Fruit fly (Drosophila melanogaster) ovary, adult (tissue): ENCODE results near the gene HDAC11.
A peak's percentile ranks its signal among the peaks of the same experiment; 100 is the strongest.

Experiments
- CG17801 ChIP-seq: fragments of 200-800 bp; optimal IDR thresholded peaks from 2 replicates; lab custom pipeline; 2019; ENCODE audit warnings: missing biosample characterization, mild to moderate bottlenecking, missing genetic modification characterization, moderate library complexity; ENCODE audit not compliant: partially characterized antibody

The HDAC11 gene

dm6 chr3R:24829887-24830351 is 26.1 kb downstream of the HDAC11 start, which contains the start of the genes Kaz and CG43273:
Gene Kaz (minus strand): TSS chr3R:24829959.
Gene CG43273 (plus strand): TSS chr3R:24830301.
- TF ChIP-seq CG17801 (GFP tag; lab: Kevin White, UChicago): peak; percentile 60

- TF ChIP-seq CG17801 (GFP tag; lab: Kevin White, UChicago): no peak
These were observed 27.8 kb downstream of the HDAC11 start, which contains the start of gene RabX4 for dm6 chr3R:24828234-24828633. Gene RabX4 (minus strand): TSS chr3R:24828409.

DNA sequence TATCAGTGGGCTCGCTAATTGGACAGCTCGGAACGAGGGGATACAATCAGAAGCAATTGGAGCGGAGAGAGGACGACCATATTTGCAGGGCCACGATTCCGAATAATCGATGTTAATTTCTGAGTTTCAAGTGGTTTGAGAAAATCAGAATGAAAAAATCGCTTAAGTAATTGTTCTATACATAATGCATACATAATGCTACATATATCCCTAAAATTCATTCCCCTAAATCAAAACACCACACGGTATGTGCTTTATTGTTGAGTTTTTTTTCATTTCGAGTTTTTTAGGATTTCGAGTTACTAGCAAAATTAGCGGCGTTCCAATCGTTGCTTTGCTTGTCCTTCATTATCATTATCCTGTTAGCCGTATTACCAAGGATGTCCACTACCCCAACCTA is 30.5 kb downstream of the HDAC11 start, which contains the start of gene niki:
TSS of gene niki (minus strand) at position 101 of the 400 bp plus-strand sequence.
- TF ChIP-seq CG17801 (GFP tag; lab: Kevin White, UChicago): no peak

- TF ChIP-seq CG17801 (GFP tag; lab: Kevin White, UChicago): no peak
These were observed 33.0 kb downstream of the HDAC11 start for dm6 chr3R:24823061-24823460.

DNA sequence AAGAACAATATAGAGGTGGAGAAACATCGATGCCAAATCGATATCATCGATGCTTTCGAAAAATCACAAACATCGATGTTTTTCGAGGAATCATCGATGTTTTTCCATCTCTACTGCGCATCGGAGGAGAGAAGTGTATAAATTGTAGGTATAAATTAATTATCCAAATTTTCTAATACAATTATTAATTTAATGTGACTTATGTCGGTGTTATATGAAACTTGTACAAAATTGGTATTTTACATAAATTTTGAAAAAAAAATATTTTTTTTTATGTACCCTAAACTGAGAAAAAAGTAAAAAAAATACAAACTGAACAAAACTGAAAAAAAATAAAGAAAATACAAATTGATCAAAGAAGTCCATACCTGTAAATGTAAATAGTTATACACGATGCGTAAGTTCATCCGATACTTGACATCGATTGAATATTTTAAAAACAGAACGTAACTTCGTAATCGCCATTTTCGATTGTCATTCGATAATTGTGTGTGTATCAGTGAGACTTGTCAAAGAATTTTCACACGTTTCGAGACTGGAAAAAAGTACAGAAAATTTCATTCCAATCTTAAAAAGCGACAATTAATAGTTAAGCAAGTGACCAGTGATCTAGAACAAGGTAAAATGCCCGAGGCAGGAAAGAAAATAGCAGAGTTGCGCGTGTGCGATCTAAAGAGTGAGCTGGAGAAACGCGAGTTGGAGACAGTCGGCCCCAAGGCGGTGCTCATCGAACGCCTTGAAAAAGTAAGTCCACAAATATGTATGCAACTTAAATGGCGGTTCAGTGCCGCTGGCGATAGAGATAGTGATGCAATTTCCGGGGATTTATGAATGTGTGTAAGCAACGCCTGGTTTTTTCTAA is 38.8 kb downstream of the HDAC11 start, which contains the start of the genes CG5808 and Saf-B:
TSS of gene CG5808 (minus strand) at position 15 of the 862 bp plus-strand sequence.
TSS of gene Saf-B (plus strand) at position 472 of the 862 bp plus-strand sequence.
- no peak for TF ChIP-seq CG17801 (GFP tag; lab: Kevin White, UChicago)

DNA sequence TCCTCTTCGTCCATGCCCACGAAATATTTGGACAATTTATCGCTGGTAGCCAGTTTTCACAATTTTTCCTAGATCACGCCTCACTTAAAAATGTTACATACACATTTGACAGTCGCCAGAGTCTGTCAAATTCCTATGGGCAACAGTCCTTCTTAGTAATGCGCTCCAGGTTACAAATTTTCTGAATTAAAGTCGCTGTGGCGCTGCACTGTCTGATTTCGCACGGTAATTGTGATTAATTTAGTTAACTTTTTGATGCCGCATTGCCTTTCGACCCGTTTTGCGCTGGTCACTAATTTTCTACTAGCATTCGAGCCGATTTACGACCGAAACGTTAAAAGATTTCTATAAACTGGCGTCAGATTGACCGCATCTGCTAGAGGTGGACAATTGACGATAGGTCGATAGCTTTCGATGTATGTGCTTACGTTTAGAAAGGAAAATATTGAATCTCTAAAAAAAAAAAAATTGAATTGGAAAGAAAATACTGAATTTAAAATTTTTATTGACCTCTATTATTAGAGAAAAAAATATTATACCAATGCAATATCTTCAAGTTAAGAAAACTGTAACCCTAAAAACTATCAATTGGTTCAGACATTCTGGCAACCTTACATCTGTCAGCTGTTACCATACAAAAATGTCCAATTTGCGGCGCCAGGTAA is 42.3 kb downstream of the HDAC11 start, which contains the start of the genes lili and CG34150:
TSS of gene lili (minus strand) at position 376 of the 665 bp plus-strand sequence.
TSS of gene CG34150 (plus strand) at position 626 of the 665 bp plus-strand sequence.
- peak; percentile 81 for TF ChIP-seq CG17801 (GFP tag; lab: Kevin White, UChicago)

DNA sequence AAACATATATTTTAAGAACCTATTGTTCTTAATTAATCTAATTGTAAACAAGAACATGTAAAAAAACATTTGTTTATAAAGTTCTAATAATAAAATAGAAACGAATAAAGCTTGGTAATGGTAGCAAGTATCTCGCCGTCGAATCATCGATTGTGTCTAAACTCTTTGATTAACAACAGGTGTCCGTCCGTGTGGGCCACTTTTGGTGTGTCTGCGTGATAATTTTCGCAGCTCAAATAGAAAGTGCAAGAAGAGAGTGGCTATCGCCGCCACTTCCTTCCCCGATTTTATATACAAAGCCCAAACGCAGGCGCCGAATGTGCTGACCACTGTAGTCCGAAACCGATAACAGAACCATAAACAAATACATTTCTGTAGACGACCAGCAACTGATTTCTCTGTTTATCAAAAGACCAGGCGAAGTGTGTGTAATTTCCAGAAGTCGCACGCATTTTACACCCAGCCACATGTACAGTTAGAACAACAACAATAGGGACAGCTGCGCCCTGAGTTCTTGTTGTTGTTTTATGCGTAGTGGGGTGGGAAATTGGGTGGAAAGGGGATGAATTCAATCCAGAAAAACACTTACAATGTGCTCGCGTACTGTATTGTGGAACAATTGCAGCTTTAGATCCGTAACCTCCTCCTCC is 42.9 kb downstream of the HDAC11 start:
- TF ChIP-seq CG17801 (GFP tag; lab: Kevin White, UChicago): no peak

DNA sequence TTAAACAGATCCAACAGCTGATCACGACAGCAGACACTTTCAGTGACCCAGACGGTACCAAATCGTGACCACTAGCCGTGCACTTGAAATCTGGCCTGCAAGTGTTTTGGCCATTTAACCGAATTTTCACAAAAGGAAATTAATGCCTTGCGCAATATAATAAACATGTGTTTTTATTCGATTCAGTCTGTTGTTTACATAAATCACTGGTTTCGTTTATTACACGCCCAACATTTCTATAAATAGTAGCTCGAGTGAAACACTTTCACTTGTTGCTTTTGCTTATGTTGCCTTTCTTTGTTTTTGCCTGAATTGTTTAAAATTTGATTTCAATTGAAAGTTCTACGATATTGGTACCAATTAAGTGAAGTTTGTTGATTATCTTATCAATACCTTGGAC is 43.6 kb downstream of the HDAC11 start:
- no peak for TF ChIP-seq CG17801 (GFP tag; lab: Kevin White, UChicago)

- TF ChIP-seq CG17801 (GFP tag; lab: Kevin White, UChicago): peak; percentile 73
These were observed 45.0 kb downstream of the HDAC11 start for dm6 chr3R:24810844-24811625.

DNA sequence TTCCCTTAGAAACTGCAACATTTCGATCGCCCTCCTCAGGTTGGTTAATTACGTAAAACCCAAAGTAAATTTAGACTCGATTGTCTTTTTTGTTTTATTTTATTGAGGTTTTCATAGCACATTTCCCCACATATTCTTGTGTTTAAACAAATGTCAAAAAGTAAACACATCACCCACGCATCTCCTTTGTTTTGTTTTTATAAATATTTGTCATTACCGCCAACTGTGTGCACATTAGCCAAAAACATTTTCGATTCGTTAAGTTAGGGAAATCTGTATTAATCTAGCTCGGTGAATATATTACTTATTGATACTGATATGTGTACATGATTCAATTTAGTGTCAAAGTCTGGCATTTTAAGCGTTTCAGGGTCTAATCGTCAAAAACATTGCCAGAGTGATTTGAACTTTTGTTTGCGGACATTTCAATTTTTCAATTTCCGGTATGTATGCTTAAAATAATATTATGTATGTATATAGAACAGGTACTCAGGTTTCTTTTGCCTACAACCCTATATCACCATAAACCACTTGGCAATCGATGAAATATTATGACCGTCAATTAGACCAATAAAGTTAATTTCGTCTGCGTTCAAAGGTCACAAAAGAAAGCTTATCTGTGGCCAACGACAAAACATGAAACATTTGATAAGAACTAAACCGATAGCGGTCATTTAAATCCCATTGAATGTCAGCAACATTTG is 46.3 kb downstream of the HDAC11 start:
- TF ChIP-seq CG17801 (GFP tag; lab: Kevin White, UChicago): no peak

DNA sequence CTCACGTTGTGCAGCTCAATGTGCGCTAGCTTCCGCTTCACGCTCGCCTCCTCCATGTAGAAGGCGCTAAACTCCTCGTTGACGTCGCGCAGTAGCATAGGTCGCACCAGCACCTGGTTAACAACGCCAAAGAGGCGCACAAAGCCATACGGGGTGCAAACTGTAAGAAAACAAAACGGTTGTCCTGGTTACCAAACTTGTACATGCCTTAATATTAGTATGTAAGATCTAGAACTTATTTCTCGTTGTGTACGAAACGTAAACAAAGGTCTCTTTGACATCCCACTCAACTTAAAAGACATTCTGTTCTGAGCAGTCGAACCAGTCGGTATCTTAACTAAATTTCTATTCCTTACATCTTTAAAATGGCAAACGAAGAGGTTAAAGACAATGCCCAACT is 48.7 kb downstream of the HDAC11 start, which contains the start of gene CG6980:
TSS of gene CG6980 (plus strand) at position 301 of the 400 bp plus-strand sequence.
- TF ChIP-seq CG17801 (GFP tag; lab: Kevin White, UChicago): no peak

- TF ChIP-seq CG17801 (GFP tag; lab: Kevin White, UChicago): no peak
These were observed 51.0 kb downstream of the HDAC11 start, which contains the start of gene polybromo for dm6 chr3R:24805048-24805447. Gene polybromo (minus strand): TSS chr3R:24805259.
